Fruit fly (Drosophila melanogaster) whole organism, embryonic: Measurements from ENCODE around the gene CG34290.
A peak's percentile ranks its signal among the peaks of the same experiment; 100 is the strongest.

Experiments
- Asciz ChIP-seq: fragments of 200-800 bp; sonication (Bioruptor generic); optimal IDR thresholded peaks from 2 replicates; lab custom pipeline; 2017; ENCODE audit warnings: missing biosample characterization, mild to moderate bottlenecking, missing genetic modification characterization, missing genetic modification reagents
- Atf-2 ChIP-seq: fragments of 200-800 bp; sonication (Bioruptor generic); optimal IDR thresholded peaks from 2 replicates; lab custom pipeline; 2016; ENCODE audit warnings: missing biosample characterization, missing genetic modification characterization
- CG10959 ChIP-seq: fragments of 200-800 bp; sonication (Bioruptor generic); IDR thresholded peaks from 2 replicates; pipeline ENCODE4 v1.3.6; 2022; ENCODE audit warnings: missing biosample characterization, missing genetic modification characterization
- CG12219 ChIP-seq: fragments of 200-800 bp; sonication (Bioruptor generic); optimal IDR thresholded peaks from 3 replicates; lab custom pipeline; 2018; ENCODE audit warnings: missing biosample characterization, mild to moderate bottlenecking, missing genetic modification characterization
- CG12299 ChIP-seq: fragments of 200-800 bp; sonication (Bioruptor generic); optimal IDR thresholded peaks from 2 replicates; lab custom pipeline; 2018; ENCODE audit warnings: missing biosample characterization, mild to moderate bottlenecking, missing genetic modification characterization
- CG13424 ChIP-seq: fragments of 200-800 bp; sonication (Bioruptor generic); optimal IDR thresholded peaks from 2 replicates; lab custom pipeline; 2019; ENCODE audit warnings: missing biosample characterization, mild to moderate bottlenecking, missing genetic modification characterization, moderate library complexity
- CG15479 ChIP-seq: fragments of 200-800 bp; sonication (Bioruptor generic); optimal IDR thresholded peaks from 3 replicates; lab custom pipeline; 2019; ENCODE audit warnings: missing biosample characterization, mild to moderate bottlenecking, missing genetic modification characterization, moderate library complexity
- CG15696 ChIP-seq: fragments of 200-800 bp; sonication (Bioruptor generic); optimal IDR thresholded peaks from 2 replicates; lab custom pipeline; 2019; ENCODE audit warnings: missing biosample characterization, mild to moderate bottlenecking, missing genetic modification characterization, moderate library complexity
- CG17361 ChIP-seq: fragments of 200-800 bp; sonication (Bioruptor generic); IDR thresholded peaks from 3 replicates; pipeline ENCODE4 v1.3.6; 2022; ENCODE audit warnings: missing biosample characterization, missing genetic modification characterization
- CG18619 ChIP-seq: fragments of 200-800 bp; sonication (Bioruptor generic); optimal IDR thresholded peaks from 3 replicates; lab custom pipeline; 2017; ENCODE audit warnings: missing biosample characterization, mild to moderate bottlenecking, missing genetic modification characterization
- CG4820 ChIP-seq: fragments of 200-800 bp; sonication (Bioruptor generic); optimal IDR thresholded peaks from 3 replicates; lab custom pipeline; 2016; ENCODE audit warnings: missing biosample characterization, missing genetic modification characterization
- CG5245 ChIP-seq: fragments of 200-800 bp; sonication (Bioruptor generic); optimal IDR thresholded peaks from 3 replicates; lab custom pipeline; 2016; ENCODE audit warnings: missing biosample characterization, missing genetic modification characterization
- CG7556 ChIP-seq: fragments of 200-800 bp; sonication (Bioruptor generic); optimal IDR thresholded peaks from 2 replicates; lab custom pipeline; 2017; ENCODE audit warnings: missing biosample characterization, mild to moderate bottlenecking, missing genetic modification characterization
- CG7786 ChIP-seq: fragments of 200-800 bp; sonication (Bioruptor generic); optimal IDR thresholded peaks from 2 replicates; lab custom pipeline; 2016; ENCODE audit warnings: missing biosample characterization, missing genetic modification characterization
- CG8290 ChIP-seq, 3 experiments: fragments of 200-800 bp; sonication (Bioruptor generic); optimal IDR thresholded peaks; 2 replicates each; lab custom pipeline; 2016 to 2019; ENCODE audit warnings: missing biosample characterization in 3 of 3, missing genetic modification characterization in 3 of 3, mild to moderate bottlenecking in 2 of 3, moderate library complexity in 1 of 3
- CG8478 ChIP-seq: fragments of >200 bp; optimal IDR thresholded peaks from 2 replicates; lab custom pipeline; 2018
- CG9817 ChIP-seq: fragments of 200-800 bp; sonication (Bioruptor generic); optimal IDR thresholded peaks from 2 replicates; lab custom pipeline; 2018; ENCODE audit warnings: missing biosample characterization, mild to moderate bottlenecking, missing genetic modification characterization, moderate library complexity
- CG9876 ChIP-seq: fragments of 200-800 bp; sonication (Bioruptor generic); optimal IDR thresholded peaks from 2 replicates; lab custom pipeline; 2016; ENCODE audit warnings: missing biosample characterization, missing genetic modification characterization
- CG9932 ChIP-seq: fragments of 200-800 bp; sonication (Bioruptor generic); IDR thresholded peaks from 2 replicates; pipeline ENCODE4 v1.3.6; 2022; ENCODE audit warnings: missing biosample characterization, missing genetic modification characterization
- Camta ChIP-seq: fragments of 200-800 bp; sonication (Bioruptor generic); optimal IDR thresholded peaks from 2 replicates; lab custom pipeline; 2016; ENCODE audit warnings: missing biosample characterization, missing genetic modification characterization
- Dad ChIP-seq: fragments of 200-800 bp; sonication (Bioruptor generic); optimal IDR thresholded peaks from 3 replicates; lab custom pipeline; 2016; ENCODE audit warnings: missing biosample characterization, missing genetic modification characterization
- Deaf1 ChIP-seq: fragments of 200-800 bp; optimal IDR thresholded peaks from 3 replicates; lab custom pipeline; 2019; ENCODE audit warnings: missing biosample characterization, mild to moderate bottlenecking, missing genetic modification characterization, moderate library complexity
- E2f1 ChIP-seq: fragments of 200-800 bp; sonication (Bioruptor generic); IDR thresholded peaks from 2 replicates; pipeline ENCODE4 v1.3.6; 2022; ENCODE audit warnings: missing biosample characterization, missing genetic modification characterization
- Ets65A ChIP-seq: fragments of 200-800 bp; sonication (Bioruptor generic); peaks from one replicate; lab custom pipeline; 2016; ENCODE audit warnings: missing biosample characterization, missing genetic modification characterization
- HLH54F ChIP-seq: fragments of 200-800 bp; sonication (Bioruptor generic); optimal IDR thresholded peaks from 3 replicates; lab custom pipeline; 2016; ENCODE audit warnings: missing biosample characterization, missing genetic modification characterization
- Hand ChIP-seq: fragments of 200-800 bp; sonication (Bioruptor generic); optimal IDR thresholded peaks from 2 replicates; lab custom pipeline; 2017; ENCODE audit warnings: mild to moderate bottlenecking, missing biosample characterization, missing genetic modification reagents, missing genetic modification characterization
- Max ChIP-seq: fragments of 200-800 bp; sonication (Bioruptor generic); optimal IDR thresholded peaks from 2 replicates; lab custom pipeline; 2016; ENCODE audit warnings: missing biosample characterization, mild to moderate bottlenecking, missing genetic modification characterization
- NFAT ChIP-seq: fragments of 200-800 bp; sonication (Bioruptor generic); IDR thresholded peaks from 2 replicates; pipeline ENCODE4 v1.3.6; 2022; ENCODE audit warnings: missing biosample characterization, missing genetic modification characterization
- PHDP ChIP-seq: fragments of 200-800 bp; sonication (Bioruptor generic); optimal IDR thresholded peaks from 3 replicates; lab custom pipeline; 2018; ENCODE audit warnings: missing biosample characterization, mild to moderate bottlenecking, missing genetic modification characterization, moderate library complexity
- Sox102F ChIP-seq: fragments of 200-800 bp; sonication (Bioruptor generic); optimal IDR thresholded peaks from 2 replicates; lab custom pipeline; 2018; ENCODE audit warnings: missing biosample characterization, mild to moderate bottlenecking, missing genetic modification characterization, moderate library complexity
- Spps ChIP-seq: fragments of 200-800 bp; sonication (Bioruptor generic); optimal IDR thresholded peaks from 2 replicates; lab custom pipeline; 2018; ENCODE audit warnings: missing biosample characterization, mild to moderate bottlenecking, missing genetic modification characterization
- Sry-δ ChIP-seq: fragments of 200-800 bp; sonication (Bioruptor generic); optimal IDR thresholded peaks from 2 replicates; lab custom pipeline; 2016; ENCODE audit warnings: missing biosample characterization, missing genetic modification characterization
- cad ChIP-seq: fragments of >200 bp; optimal IDR thresholded peaks from 2 replicates; lab custom pipeline; 2017; ENCODE audit warnings: missing biosample characterization, missing genetic modification characterization
- chinmo ChIP-seq: fragments of 200-800 bp; sonication (Bioruptor generic); IDR thresholded peaks from 4 replicates; pipeline ENCODE4 v1.3.6; 2022; ENCODE audit warnings: missing biosample characterization, missing genetic modification characterization; ENCODE audit not compliant: partially characterized antibody
- crc ChIP-seq: fragments of 200-800 bp; sonication (Bioruptor generic); optimal IDR thresholded peaks from 2 replicates; lab custom pipeline; 2016; ENCODE audit warnings: missing biosample characterization, missing genetic modification characterization
- da ChIP-seq: fragments of 200-800 bp; sonication (Bioruptor generic); optimal IDR thresholded peaks from 2 replicates; lab custom pipeline; 2016; ENCODE audit warnings: missing biosample characterization, missing genetic modification characterization
- dmrt99B ChIP-seq: fragments of 200-800 bp; sonication (Bioruptor generic); optimal IDR thresholded peaks from 2 replicates; lab custom pipeline; 2018; ENCODE audit warnings: missing biosample characterization, mild to moderate bottlenecking, missing genetic modification characterization, moderate library complexity
- ftz-f1 ChIP-seq: fragments of 200-800 bp; sonication (Bioruptor generic); optimal IDR thresholded peaks from 2 replicates; lab custom pipeline; 2016; ENCODE audit warnings: missing biosample characterization, missing genetic modification characterization
- ind ChIP-seq: fragments of 200-800 bp; sonication (Bioruptor generic); optimal IDR thresholded peaks from 3 replicates; lab custom pipeline; 2016; ENCODE audit warnings: missing biosample characterization, missing genetic modification characterization
- jigr1 ChIP-seq: fragments of 200-800 bp; sonication (Bioruptor generic); IDR thresholded peaks from 3 replicates; pipeline ENCODE4 v1.3.6; 2022; ENCODE audit warnings: missing biosample characterization, missing genetic modification characterization
- kay ChIP-seq: fragments of 200-800 bp; sonication (Bioruptor generic); optimal IDR thresholded peaks from 2 replicates; lab custom pipeline; 2016; ENCODE audit warnings: missing biosample characterization, missing genetic modification characterization
- lab ChIP-seq: fragments of 200-800 bp; sonication (Bioruptor generic); optimal IDR thresholded peaks from 3 replicates; lab custom pipeline; 2017; ENCODE audit warnings: missing biosample characterization, missing genetic modification characterization, mild to moderate bottlenecking, moderate library complexity, missing genetic modification reagents
- lbe ChIP-seq: fragments of 200-800 bp; sonication (Bioruptor generic); optimal IDR thresholded peaks from 2 replicates; lab custom pipeline; 2016; ENCODE audit warnings: missing biosample characterization, mild to moderate bottlenecking, missing genetic modification characterization
- p53 ChIP-seq: fragments of 200-800 bp; sonication (Bioruptor generic); optimal IDR thresholded peaks from 2 replicates; lab custom pipeline; 2016; ENCODE audit warnings: missing biosample characterization, missing genetic modification characterization
- pho ChIP-seq: fragments of 200-800 bp; sonication (Bioruptor generic); optimal IDR thresholded peaks from 2 replicates; lab custom pipeline; 2016; ENCODE audit warnings: missing biosample characterization, missing genetic modification characterization
- rib ChIP-seq: fragments of 200-800 bp; sonication (Bioruptor generic); IDR thresholded peaks from 2 replicates; pipeline ENCODE4 v1.3.6; 2022; ENCODE audit warnings: missing biosample characterization, missing genetic modification characterization
- slou ChIP-seq: fragments of 200-800 bp; sonication (Bioruptor generic); optimal IDR thresholded peaks from 3 replicates; lab custom pipeline; 2016; ENCODE audit warnings: missing biosample characterization, missing genetic modification characterization
- sug ChIP-seq: fragments of 200-800 bp; optimal IDR thresholded peaks from 2 replicates; lab custom pipeline; 2019; ENCODE audit warnings: missing biosample characterization, mild to moderate bottlenecking, missing genetic modification characterization, moderate library complexity
- vnd ChIP-seq: fragments of 200-800 bp; sonication (Bioruptor generic); IDR thresholded peaks from 3 replicates; pipeline ENCODE4 v1.3.6; 2022; ENCODE audit warnings: missing biosample characterization, missing genetic modification characterization; ENCODE audit not compliant: partially characterized antibody

Gene CG34290

DNA sequence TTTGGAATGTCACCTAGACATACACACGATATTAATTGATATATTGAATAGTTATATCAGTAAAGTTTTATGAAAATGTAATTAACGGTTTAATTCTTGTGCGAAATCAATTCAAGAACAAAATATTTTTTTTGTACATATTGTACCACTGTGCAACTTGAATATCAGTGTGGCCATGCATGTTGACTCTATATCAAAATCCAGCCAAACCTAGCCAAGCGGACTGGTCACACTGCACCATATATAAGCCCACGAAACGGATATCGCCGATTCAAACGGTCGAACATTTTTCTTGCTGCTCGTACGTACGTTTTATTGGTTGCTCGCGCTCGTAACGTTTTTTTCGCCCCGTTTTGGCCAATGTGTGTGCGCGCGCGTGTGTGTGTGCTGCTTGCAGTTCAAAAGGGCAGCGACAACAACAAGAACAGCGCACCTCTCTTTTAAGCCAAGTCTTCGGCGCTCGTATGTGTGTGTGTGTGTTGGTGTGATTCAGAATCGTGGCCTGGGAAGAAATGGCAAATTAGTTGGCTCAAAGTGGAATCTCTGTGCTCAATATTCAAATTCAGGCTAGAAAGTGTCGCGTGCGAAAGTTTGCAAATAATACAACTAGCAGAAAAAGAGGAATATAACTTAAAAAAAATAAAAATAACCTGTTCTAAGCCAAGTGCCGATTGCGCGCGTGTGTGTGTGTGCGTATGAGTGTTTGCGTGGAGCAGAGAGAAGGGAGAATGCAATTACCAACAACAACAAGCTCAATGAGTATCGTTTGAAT, 5.4 kb upstream of the CG34290 start, which contains the start of gene crb (continued):
- peak; percentile 45 for TF ChIP-seq ftz-f1 (GFP tag; lab: Kevin White, UChicago)
- TF ChIP-seq CG17361 (GFP tag; lab: Robert Waterston, UW): 0 out of 3 replicates have a peak, but pooled peaks have one; percentile 41
- no peak for TF ChIP-seq CG9817 (tag; lab: Kevin White, UChicago)
- TF ChIP-seq Sox102F (GFP tag; lab: Kevin White, UChicago): peak; percentile 1
- TF ChIP-seq Asciz (GFP tag; lab: Kevin White, UChicago): no peak
- TF ChIP-seq HLH54F (GFP tag; lab: Kevin White, UChicago): peak; percentile 33
- TF ChIP-seq PHDP (tag; lab: Kevin White, UChicago): peak; percentile 31
- peak; percentile 22 for TF ChIP-seq p53
- TF ChIP-seq Max (GFP tag; lab: Kevin White, UChicago): peak; percentile 43
- TF ChIP-seq CG9932: peak; percentile 63; the same call in 1 of the 2 replicates
- TF ChIP-seq CG7786 (GFP tag; lab: Kevin White, UChicago): no peak
- TF ChIP-seq Camta (GFP tag; lab: Kevin White, UChicago): peak; percentile 44
- peak; percentile 69 for TF ChIP-seq Deaf1 (tag; lab: Kevin White, UChicago)
- TF ChIP-seq Dad (GFP tag; lab: Kevin White, UChicago): peak; percentile 44
- TF ChIP-seq CG7556: peak; percentile 37
- peak; percentile 79 for TF ChIP-seq NFAT (GFP tag; lab: Robert Waterston, UW)
- TF ChIP-seq CG8478 (lab: Kevin White, UChicago): no peak
- peak; percentile 72 for TF ChIP-seq lab (GFP tag; lab: Kevin White, UChicago)
- no peak for TF ChIP-seq cad
- peak; percentile 36 for TF ChIP-seq CG8290 (GFP tag; optimal IDR thresholded peaks at IDR 0.05; lab: Kevin White, UChicago)
- TF ChIP-seq CG8290 (tag; optimal IDR thresholded peaks at IDR 0.05; lab: Kevin White, UChicago): peak in 1 of 2 experiments; percentile 91
- TF ChIP-seq chinmo (GFP tag; lab: Robert Waterston, UW): peak; percentile 85
- TF ChIP-seq Atf-2 (GFP tag; lab: Kevin White, UChicago): no peak
- TF ChIP-seq Hand (GFP tag; lab: Kevin White, UChicago): no peak
- TF ChIP-seq Spps (tag; lab: Kevin White, UChicago): no peak
- TF ChIP-seq ind (GFP tag; lab: Kevin White, UChicago): peak; percentile 31
- TF ChIP-seq kay (GFP tag; lab: Kevin White, UChicago): peak; percentile 1
- TF ChIP-seq CG15479: peak; percentile 21
- TF ChIP-seq CG12299 (tag; lab: Kevin White, UChicago): peak; percentile 64
- peak; percentile 35 for TF ChIP-seq CG4820
- TF ChIP-seq CG12219 (GFP tag; lab: Kevin White, UChicago): no peak
- peak; percentile 59 for TF ChIP-seq lbe
- TF ChIP-seq E2f1 (GFP tag; lab: Robert Waterston, UW): peak; percentile 28; the same call in 1 of the 2 replicates
- no peak for TF ChIP-seq vnd (GFP tag; lab: Robert Waterston, UW)
- peak; percentile 62 for TF ChIP-seq sug (tag; lab: Kevin White, UChicago)
- no peak for TF ChIP-seq CG18619 (GFP tag; lab: Kevin White, UChicago)
- TF ChIP-seq rib: peak; percentile 80
- TF ChIP-seq Ets65A (GFP tag; lab: Kevin White, UChicago): peak; percentile 63
- peak; percentile 36 for TF ChIP-seq pho (GFP tag; lab: Kevin White, UChicago)
- no peak for TF ChIP-seq slou
- TF ChIP-seq CG5245 (GFP tag; lab: Kevin White, UChicago): no peak
- TF ChIP-seq CG10959 (GFP tag; lab: Robert Waterston, UW): no peak; the same call in 1 of the 2 replicates
- TF ChIP-seq CG13424 (tag; lab: Kevin White, UChicago): peak; percentile 35
- TF ChIP-seq jigr1 (GFP tag; lab: Robert Waterston, UW): no peak
- no peak for TF ChIP-seq crc (GFP tag; lab: Kevin White, UChicago)
- peak; percentile 37 for TF ChIP-seq dmrt99B (tag; lab: Kevin White, UChicago)
- peak; percentile 4 for TF ChIP-seq CG15696 (tag; lab: Kevin White, UChicago)
- no peak for TF ChIP-seq CG9876 (GFP tag; lab: Kevin White, UChicago)
- no peak for TF ChIP-seq da
- peak; percentile 18 for TF ChIP-seq Sry-δ (GFP tag; lab: Kevin White, UChicago)
